Worm (Caenorhabditis elegans) whole organism, midembryonic: ENCODE results near the gene H11E01.2.

Experiments used
- T22C8.4 ChIP-seq: fragments of 200-800 bp; sonication (Bioruptor generic); IDR thresholded peaks from 2 replicates; pipeline ENCODE4 v1.3.6; 2022; ENCODE audit warnings: missing genetic modification characterization, missing compliant biosample characterization
- cog-1 ChIP-seq: sonication (generic microtip); optimal IDR thresholded peaks from 2 replicates; lab custom pipeline; 2016; ENCODE audit warnings: missing genetic modification characterization, missing compliant biosample characterization
- flt-1 ChIP-seq: fragments of 200-800 bp; sonication (Bioruptor generic); IDR thresholded peaks from 2 replicates; pipeline ENCODE4 v1.3.6; 2022; ENCODE audit warnings: missing genetic modification characterization, missing compliant biosample characterization
- klf-2 ChIP-seq: fragments of 200-800 bp; sonication (Bioruptor generic); conservative IDR thresholded peaks from 2 replicates; pipeline ENCODE4 v1.3.6; 2022; ENCODE audit warnings: missing genetic modification reagents, missing genetic modification characterization, missing compliant biosample characterization
- med-1 ChIP-seq: sonication (generic microtip); optimal IDR thresholded peaks from 2 replicates; lab custom pipeline; 2017; ENCODE audit warnings: missing genetic modification characterization, mild to moderate bottlenecking, missing compliant biosample characterization, antibody characterized with exemption, missing genetic modification reagents; ENCODE audit not compliant: insufficient read depth
- ref-1 ChIP-seq: fragments of 200-800 bp; sonication (Bioruptor generic); conservative IDR thresholded peaks from 2 replicates; pipeline ENCODE4 v1.3.6; 2022; ENCODE audit warnings: missing genetic modification reagents, missing genetic modification characterization, missing compliant biosample characterization
- tab-1 ChIP-seq: fragments of 200-800 bp; sonication (Bioruptor generic); IDR thresholded peaks from 2 replicates; pipeline ENCODE4 v1.3.6; 2022; ENCODE audit warnings: missing genetic modification characterization, missing compliant biosample characterization
- ztf-23 ChIP-seq: fragments of 200-800 bp; sonication (Bioruptor generic); IDR thresholded peaks from 2 replicates; pipeline ENCODE4 v1.3.6; 2022; ENCODE audit warnings: missing genetic modification reagents, missing genetic modification characterization, missing compliant biosample characterization
- ztf-29 ChIP-seq: fragments of 200-800 bp; sonication (Bioruptor generic); IDR thresholded peaks from 2 replicates; pipeline ENCODE4 v1.3.6; 2022; ENCODE audit warnings: missing genetic modification reagents, missing genetic modification characterization, missing compliant biosample characterization

The H11E01.2 gene

ce11 chrX:1629746-1630145, 8.9 kb downstream of the H11E01.2 start:
- TF ChIP-seq med-1 (GFP tag; lab: Kevin White, UChicago) (no peak), flt-1 (no peak), ztf-23 (GFP tag; lab: Robert Waterston, UW) (no peak), ref-1 (GFP tag; lab: Robert Waterston, UW) (no peak), cog-1 (tag; lab: Kevin White, UChicago) (no peak), ztf-29 (no peak), klf-2 (GFP tag; lab: Robert Waterston, UW) (no peak), tab-1 (no peak), T22C8.4 (GFP tag; lab: Robert Waterston, UW) (no peak)

ce11 chrX:1630881-1631516, 10.1 kb downstream of the H11E01.2 start, which contains the start of gene ZK380.2:
Gene ZK380.2 (plus strand): TSS chrX:1631466.
- no peak for TF ChIP-seq ref-1 (GFP tag; lab: Robert Waterston, UW)
- TF ChIP-seq cog-1 (tag; lab: Kevin White, UChicago): no peak
- TF ChIP-seq med-1 (GFP tag; lab: Kevin White, UChicago): no peak
- no peak for TF ChIP-seq T22C8.4 (GFP tag; lab: Robert Waterston, UW)

DNA sequence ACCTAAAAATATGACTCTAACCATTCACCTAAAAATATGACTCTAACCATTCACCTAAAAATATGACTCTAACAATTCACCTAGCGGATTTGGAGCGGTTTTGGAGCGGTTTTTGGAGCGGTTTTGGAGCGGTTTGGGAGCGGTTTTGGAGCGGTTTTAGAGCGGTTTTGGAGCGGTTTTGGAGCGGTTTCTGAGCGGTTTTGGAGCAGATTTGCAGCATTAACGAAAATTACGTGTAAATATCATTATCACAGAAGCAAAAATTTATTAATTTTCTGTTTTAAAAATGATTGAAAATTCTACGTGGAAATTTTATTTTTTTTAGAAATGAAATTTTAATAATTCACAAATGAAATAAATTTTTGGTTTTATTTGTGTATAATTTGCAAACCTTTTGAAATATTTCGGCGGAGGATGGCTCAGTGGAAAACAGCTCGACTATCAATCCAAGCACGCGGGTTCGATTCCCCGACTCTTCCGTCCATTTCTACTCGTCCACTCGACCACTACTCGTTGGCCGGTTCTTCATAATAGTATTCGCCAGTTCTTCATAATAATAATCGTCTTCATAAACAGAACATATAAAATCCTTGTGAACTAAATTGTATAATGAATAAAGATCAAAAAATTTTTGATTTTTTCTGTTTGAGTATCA, 22.7 kb downstream of the H11E01.2 start:
- no peak for TF ChIP-seq ref-1 (GFP tag; lab: Robert Waterston, UW)
- TF ChIP-seq tab-1: no peak
- TF ChIP-seq T22C8.4 (GFP tag; lab: Robert Waterston, UW): no peak
- TF ChIP-seq ztf-23 (GFP tag; lab: Robert Waterston, UW): no peak
- TF ChIP-seq klf-2 (GFP tag; lab: Robert Waterston, UW): no peak
- TF ChIP-seq ztf-29: no peak
- TF ChIP-seq med-1 (GFP tag; lab: Kevin White, UChicago): no peak
- TF ChIP-seq flt-1: no peak
- TF ChIP-seq cog-1 (tag; lab: Kevin White, UChicago): no peak

DNA sequence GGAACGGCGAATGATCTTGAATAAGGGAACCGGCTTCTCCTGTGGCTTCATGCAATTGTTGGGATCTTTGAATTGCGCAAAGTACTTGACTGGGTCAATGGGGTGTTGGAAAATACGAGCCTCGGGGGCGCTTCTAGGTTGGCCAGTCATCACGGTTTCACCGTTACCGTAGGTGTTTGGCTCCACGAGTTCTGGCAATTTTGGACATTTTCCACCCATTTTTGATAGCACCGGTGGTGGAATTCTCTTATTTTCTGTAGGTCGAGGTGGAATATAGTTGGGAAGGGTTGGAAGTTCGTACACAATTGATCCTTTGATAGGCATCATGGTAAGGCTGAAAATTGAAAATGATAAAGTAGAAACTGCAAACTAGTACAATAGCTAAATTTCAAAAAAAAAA, 30.8 kb downstream of the H11E01.2 start, which contains the start of gene ZK380.4:
ZK380.4 (minus strand) TSS at position 327 of the 400 bp plus-strand sequence.
- TF ChIP-seq klf-2 (GFP tag; lab: Robert Waterston, UW) (no peak), flt-1 (no peak), ztf-23 (GFP tag; lab: Robert Waterston, UW) (no peak), ztf-29 (no peak), T22C8.4 (GFP tag; lab: Robert Waterston, UW) (no peak), med-1 (GFP tag; lab: Kevin White, UChicago) (no peak), cog-1 (tag; lab: Kevin White, UChicago) (no peak), tab-1 (no peak), ref-1 (GFP tag; lab: Robert Waterston, UW) (no peak)

- TF ChIP-seq med-1 (GFP tag; lab: Kevin White, UChicago) (no peak), ztf-23 (GFP tag; lab: Robert Waterston, UW) (0 out of 2 replicates have a peak, but pooled peaks have one; percentile 53), ztf-29 (0 out of 2 replicates have a peak, but pooled peaks have one; percentile 26)
Observed at ce11 chrX:1654146-1654545, 33.3 kb downstream of the H11E01.2 start, which contains the start of gene ZK380.6. Gene ZK380.6 (plus strand): TSS chrX:1654446.

ce11 chrX:1655207-1655606, 34.4 kb downstream of the H11E01.2 start, which contains the start of gene tbx-32:
Gene tbx-32 (plus strand): TSS chrX:1655507.
- TF ChIP-seq tab-1 (no peak), ztf-29 (no peak), ref-1 (GFP tag; lab: Robert Waterston, UW) (no peak), cog-1 (tag; lab: Kevin White, UChicago) (no peak), med-1 (GFP tag; lab: Kevin White, UChicago) (no peak), T22C8.4 (GFP tag; lab: Robert Waterston, UW) (no peak), ztf-23 (GFP tag; lab: Robert Waterston, UW) (no peak), klf-2 (GFP tag; lab: Robert Waterston, UW) (no peak)

ce11 chrX:1664925-1665324, 44.1 kb downstream of the H11E01.2 start, which contains the start of gene R09H3.2:
Gene R09H3.2 (minus strand): TSS chrX:1665025.
- TF ChIP-seq klf-2 (GFP tag; lab: Robert Waterston, UW) (no peak), ref-1 (GFP tag; lab: Robert Waterston, UW) (no peak)

DNA sequence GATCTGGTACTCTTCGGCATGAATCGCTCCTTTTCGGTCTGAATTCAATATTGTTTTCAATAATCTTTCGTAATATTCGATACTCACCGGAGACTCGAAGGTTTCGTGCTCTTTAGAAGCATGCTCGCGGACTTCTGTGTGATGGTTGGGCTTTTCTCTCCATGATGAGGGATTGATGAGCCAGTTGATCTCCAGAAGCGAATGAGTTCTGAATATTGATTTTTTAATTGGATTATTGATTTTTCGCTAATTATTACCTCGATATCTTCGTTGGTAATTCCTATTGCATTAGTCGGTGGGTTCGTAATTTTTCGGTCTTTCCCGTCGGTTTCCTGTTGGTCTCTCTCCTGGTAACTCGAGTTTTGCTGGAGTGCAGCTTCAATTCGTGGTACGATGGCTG, 46.2 kb downstream of the H11E01.2 start:
- no peak for TF ChIP-seq med-1 (GFP tag; lab: Kevin White, UChicago)
- no peak for TF ChIP-seq flt-1
- TF ChIP-seq cog-1 (tag; lab: Kevin White, UChicago): no peak
- TF ChIP-seq ztf-29: no peak
- TF ChIP-seq tab-1: no peak

DNA sequence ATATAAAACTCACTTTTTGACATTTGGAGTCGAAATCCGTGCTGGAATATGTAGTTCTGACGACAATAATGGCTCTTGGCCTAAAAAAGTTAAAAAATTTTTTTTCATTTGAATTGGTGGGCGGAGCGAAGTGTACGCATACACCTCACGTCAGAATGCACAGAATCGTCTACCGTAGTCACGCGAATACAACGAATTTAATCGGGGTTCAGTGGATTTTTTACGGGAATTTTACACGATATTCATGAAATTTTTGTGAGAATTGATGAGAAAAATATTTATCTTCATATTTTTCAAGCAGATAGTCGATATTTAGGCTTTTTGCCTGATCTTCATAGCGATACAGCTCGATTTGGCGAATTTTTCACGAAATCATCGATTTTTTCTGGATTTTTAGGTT, 47.9 kb downstream of the H11E01.2 start, which contains the start of gene R09H3.3:
R09H3.3 (minus strand) TSS at position 101 of the 400 bp plus-strand sequence.
- no peak for TF ChIP-seq ztf-23 (GFP tag; lab: Robert Waterston, UW)

- no peak for TF ChIP-seq klf-2 (GFP tag; lab: Robert Waterston, UW)
- TF ChIP-seq ref-1 (GFP tag; lab: Robert Waterston, UW): no peak
- no peak for TF ChIP-seq tab-1
- no peak for TF ChIP-seq ztf-29
Observed at ce11 chrX:1674056-1674455, 53.2 kb downstream of the H11E01.2 start, which contains the start of gene tbx-31. Gene tbx-31 (minus strand): TSS chrX:1674156.
